Fruit fly (Drosophila melanogaster) whole organism, prepupa: ENCODE measurements around the gene CG42841.

Experiments
- Blimp-1 ChIP-seq: fragments of 200-800 bp; sonication (Bioruptor generic); optimal IDR thresholded peaks from 3 replicates; lab custom pipeline; 2017; ENCODE audit warnings: missing biosample characterization, missing genetic modification characterization, mild to moderate bottlenecking, moderate library complexity, missing genetic modification reagents
- CG10631 ChIP-seq: fragments of 200-800 bp; sonication (Bioruptor generic); optimal IDR thresholded peaks from 2 replicates; lab custom pipeline; 2016; ENCODE audit warnings: missing biosample characterization, missing genetic modification characterization
- CG10669 ChIP-seq: fragments of 200-800 bp; sonication (Bioruptor generic); optimal IDR thresholded peaks from 3 replicates; lab custom pipeline; 2018; ENCODE audit warnings: missing biosample characterization, mild to moderate bottlenecking, missing genetic modification characterization, moderate library complexity
- CG11762 ChIP-seq: fragments of 200-800 bp; sonication (Bioruptor generic); optimal IDR thresholded peaks from 3 replicates; lab custom pipeline; 2016; ENCODE audit warnings: missing biosample characterization, missing genetic modification characterization; ENCODE audit not compliant: insufficient read depth
- CG11902 ChIP-seq: fragments of 200-800 bp; sonication (Bioruptor generic); optimal IDR thresholded peaks from 3 replicates; lab custom pipeline; 2016; ENCODE audit warnings: missing biosample characterization, missing genetic modification characterization
- CG15336 ChIP-seq: fragments of 200-800 bp; sonication (Bioruptor generic); IDR thresholded peaks from 2 replicates; pipeline ENCODE4 v1.3.6; 2022; ENCODE audit warnings: missing biosample characterization, missing genetic modification characterization
- CG1621 ChIP-seq: fragments of 200-800 bp; sonication (Bioruptor generic); optimal IDR thresholded peaks from 3 replicates; lab custom pipeline; 2018; ENCODE audit warnings: missing biosample characterization, mild to moderate bottlenecking, missing genetic modification characterization
- CG16779 ChIP-seq: fragments of 200-800 bp; sonication (Bioruptor generic); optimal IDR thresholded peaks from 3 replicates; lab custom pipeline; 2017; ENCODE audit warnings: missing biosample characterization, mild to moderate bottlenecking, missing genetic modification characterization
- CG3032 ChIP-seq: fragments of 200-800 bp; optimal IDR thresholded peaks from 2 replicates; lab custom pipeline; 2019; ENCODE audit warnings: missing biosample characterization, mild to moderate bottlenecking, missing genetic modification characterization, moderate library complexity
- CG3919 ChIP-seq: fragments of 200-800 bp; sonication (Bioruptor generic); optimal IDR thresholded peaks from 3 replicates; lab custom pipeline; 2016; ENCODE audit warnings: missing biosample characterization, missing genetic modification characterization
- CG6163 ChIP-seq: fragments of 200-800 bp; sonication (Bioruptor generic); IDR thresholded peaks from 3 replicates; pipeline ENCODE4 v1.3.6; 2022; ENCODE audit warnings: missing biosample characterization, missing genetic modification characterization
- CG6792 ChIP-seq: fragments of 200-800 bp; sonication (Bioruptor generic); optimal IDR thresholded peaks from 3 replicates; lab custom pipeline; 2016; ENCODE audit warnings: missing biosample characterization, missing genetic modification characterization
- CG6854 ChIP-seq: fragments of 200-800 bp; sonication (Bioruptor generic); optimal IDR thresholded peaks from 2 replicates; lab custom pipeline; 2017; ENCODE audit warnings: missing biosample characterization, mild to moderate bottlenecking, missing genetic modification characterization
- CG8119 ChIP-seq: fragments of 200-800 bp; sonication (Bioruptor generic); IDR thresholded peaks from 3 replicates; pipeline ENCODE4 v1.3.6; 2022; ENCODE audit warnings: missing biosample characterization, missing genetic modification characterization
- CG8319 ChIP-seq: fragments of 200-800 bp; sonication (Bioruptor generic); optimal IDR thresholded peaks from 3 replicates; lab custom pipeline; 2016; ENCODE audit warnings: missing biosample characterization, missing genetic modification characterization
- CG8632 ChIP-seq: fragments of 200-800 bp; sonication (Bioruptor generic); optimal IDR thresholded peaks from 3 replicates; lab custom pipeline; 2016; ENCODE audit warnings: missing biosample characterization, missing genetic modification characterization
- Eip78C ChIP-seq: fragments of 200-800 bp; sonication (Bioruptor generic); peaks from one replicate; lab custom pipeline; 2016; ENCODE audit warnings: missing biosample characterization, missing genetic modification characterization
- Ets21C ChIP-seq: fragments of 200-800 bp; sonication (Bioruptor generic); optimal IDR thresholded peaks from 3 replicates; lab custom pipeline; 2016; ENCODE audit warnings: missing biosample characterization, missing genetic modification characterization
- Ets96B ChIP-seq: fragments of 200-800 bp; optimal IDR thresholded peaks from 2 replicates; lab custom pipeline; 2019; ENCODE audit warnings: missing biosample characterization, mild to moderate bottlenecking, missing genetic modification characterization, moderate library complexity
- Hr4 ChIP-seq: fragments of 200-800 bp; sonication (Bioruptor generic); optimal IDR thresholded peaks from 3 replicates; lab custom pipeline; 2016; ENCODE audit warnings: missing biosample characterization, missing genetic modification characterization
- Lpt ChIP-seq: fragments of 200-800 bp; sonication (Bioruptor generic); optimal IDR thresholded peaks from 3 replicates; lab custom pipeline; 2016; ENCODE audit warnings: missing biosample characterization, missing genetic modification characterization
- Met ChIP-seq: fragments of 200-800 bp; sonication (Bioruptor generic); optimal IDR thresholded peaks from 3 replicates; lab custom pipeline; 2016; ENCODE audit warnings: missing biosample characterization, missing genetic modification characterization
- OdsH ChIP-seq: fragments of 200-800 bp; sonication (Bioruptor generic); optimal IDR thresholded peaks from 3 replicates; lab custom pipeline; 2016; ENCODE audit warnings: missing biosample characterization, missing genetic modification characterization
- Smox ChIP-seq: fragments of 200-800 bp; sonication (Bioruptor generic); optimal IDR thresholded peaks from 3 replicates; lab custom pipeline; 2016; ENCODE audit warnings: missing biosample characterization, missing genetic modification characterization
- Sox102F ChIP-seq: fragments of 200-800 bp; sonication (Bioruptor generic); optimal IDR thresholded peaks from 2 replicates; lab custom pipeline; 2016; ENCODE audit warnings: missing biosample characterization, mild to moderate bottlenecking, missing genetic modification characterization
- Sox14 ChIP-seq: fragments of 200-800 bp; sonication (Bioruptor generic); optimal IDR thresholded peaks from 3 replicates; lab custom pipeline; 2016; ENCODE audit warnings: missing biosample characterization, missing genetic modification characterization
- achi ChIP-seq: fragments of 200-800 bp; sonication (Bioruptor generic); optimal IDR thresholded peaks from 3 replicates; lab custom pipeline; 2016; ENCODE audit warnings: missing biosample characterization, missing genetic modification characterization
- acj6 ChIP-seq: fragments of 200-800 bp; sonication (Bioruptor generic); optimal IDR thresholded peaks from 3 replicates; lab custom pipeline; 2016; ENCODE audit warnings: missing biosample characterization, missing genetic modification characterization
- dac ChIP-seq: fragments of 200-800 bp; sonication (Bioruptor generic); optimal IDR thresholded peaks from 2 replicates; lab custom pipeline; 2017; ENCODE audit warnings: missing biosample characterization, mild to moderate bottlenecking, missing genetic modification characterization
- dsx ChIP-seq: fragments of 200-800 bp; optimal IDR thresholded peaks from 3 replicates; lab custom pipeline; 2019; ENCODE audit warnings: missing biosample characterization, mild to moderate bottlenecking, missing genetic modification characterization, moderate library complexity; ENCODE audit not compliant: poor library complexity, severe bottlenecking
- esn ChIP-seq: fragments of 200-800 bp; sonication (Bioruptor generic); optimal IDR thresholded peaks from 2 replicates; lab custom pipeline; 2016; ENCODE audit warnings: missing biosample characterization, mild to moderate bottlenecking, missing genetic modification characterization, moderate library complexity
- fd59A ChIP-seq: fragments of 200-800 bp; sonication (Bioruptor generic); optimal IDR thresholded peaks from 2 replicates; lab custom pipeline; 2017; ENCODE audit warnings: missing biosample characterization, mild to moderate bottlenecking, missing genetic modification characterization, missing genetic modification reagents
- fkh ChIP-seq: fragments of 200-800 bp; sonication (Bioruptor generic); optimal IDR thresholded peaks from 3 replicates; lab custom pipeline; 2017; ENCODE audit warnings: missing biosample characterization, mild to moderate bottlenecking, missing genetic modification characterization, moderate library complexity
- salr ChIP-seq, 2 experiments: fragments of 200-800 bp; sonication (Bioruptor generic); optimal IDR thresholded peaks; 3 replicates each; lab custom pipeline; 2016 to 2018; ENCODE audit warnings: missing biosample characterization in 2 of 2, missing genetic modification characterization in 2 of 2, mild to moderate bottlenecking in 1 of 2
- ss ChIP-seq, 2 experiments: fragments of 200-800 bp; sonication (Bioruptor generic); optimal IDR thresholded peaks; 2 replicates in 1 of 2; 3 replicates in 1 of 2; lab custom pipeline; 2017 to 2018; ENCODE audit warnings: mild to moderate bottlenecking in 2 of 2, missing biosample characterization in 2 of 2, missing genetic modification characterization in 2 of 2, moderate library complexity in 1 of 2
- svp ChIP-seq: fragments of 200-800 bp; sonication (Bioruptor generic); peaks from one replicate; lab custom pipeline; 2016; ENCODE audit warnings: missing biosample characterization, missing genetic modification characterization
- vri ChIP-seq: fragments of 200-800 bp; sonication (Bioruptor generic); optimal IDR thresholded peaks from 3 replicates; lab custom pipeline; 2016; ENCODE audit warnings: missing biosample characterization, mild to moderate bottlenecking, missing genetic modification characterization

The CG42841 gene

dm6 chr3L:1969539-1970337, 35.7 kb downstream of the CG42841 start, which contains the start of gene CG1927 (continued):
- TF ChIP-seq achi (GFP tag; lab: Kevin White, UChicago) (no peak), Smox (GFP tag; lab: Kevin White, UChicago) (no peak), CG6163 (no peak), acj6 (GFP tag; lab: Kevin White, UChicago) (no peak), CG3032 (tag; lab: Kevin White, UChicago) (no peak), Ets21C (GFP tag; lab: Kevin White, UChicago) (no peak), CG6792 (GFP tag; lab: Kevin White, UChicago) (no peak), Sox102F (no peak), esn (GFP tag; lab: Kevin White, UChicago) (peak; percentile 22), Ets96B (no peak), CG3919 (GFP tag; lab: Kevin White, UChicago) (no peak), salr (GFP tag; optimal IDR thresholded peaks at IDR 0.05; lab: Kevin White, UChicago) (no peak), CG10669 (no peak), CG16779 (tag; lab: Kevin White, UChicago) (no peak), CG8319 (GFP tag; lab: Kevin White, UChicago) (no peak), Blimp-1 (GFP tag; lab: Kevin White, UChicago) (no peak), CG15336 (GFP tag; lab: Robert Waterston, UW) (peak; percentile 10; the same call in 1 of the 2 replicates), fkh (GFP tag; lab: Kevin White, UChicago) (peak; percentile 62), dsx (GFP tag; lab: Kevin White, UChicago) (no peak), ss (GFP tag; optimal IDR thresholded peaks at IDR 0.05; lab: Kevin White, UChicago) (peak; percentile 40 to 50), CG8632 (GFP tag; lab: Kevin White, UChicago) (no peak), Lpt (GFP tag; lab: Kevin White, UChicago) (no peak), Sox14 (GFP tag; lab: Kevin White, UChicago) (no peak), CG10631 (GFP tag; lab: Kevin White, UChicago) (no peak), vri (GFP tag; lab: Kevin White, UChicago) (no peak), dac (GFP tag; lab: Kevin White, UChicago) (no peak), fd59A (no peak), OdsH (GFP tag; lab: Kevin White, UChicago) (no peak), CG6854 (peak; percentile 22), Hr4 (GFP tag; lab: Kevin White, UChicago) (no peak), Met (GFP tag; lab: Kevin White, UChicago) (no peak)

- TF ChIP-seq Lpt (GFP tag; lab: Kevin White, UChicago) (no peak), Eip78C (peak; percentile 57), fkh (GFP tag; lab: Kevin White, UChicago) (peak; percentile 0), CG8119 (GFP tag; lab: Robert Waterston, UW) (no peak), svp (GFP tag; lab: Kevin White, UChicago) (peak; percentile 1)
- TF ChIP-seq, all 60 proteins: peak for 3
These were observed 36.6 kb downstream of the CG42841 start for dm6 chr3L:1968805-1969378.

dm6 chr3L:1968401-1968800, 37.0 kb downstream of the CG42841 start:
- no peak for TF ChIP-seq CG10669
- peak; percentile 53 for TF ChIP-seq svp (GFP tag; lab: Kevin White, UChicago)
- no peak for TF ChIP-seq CG11902 (GFP tag; lab: Kevin White, UChicago)
- no peak for TF ChIP-seq CG1621
- TF ChIP-seq CG11762 = no peak
